Fruit fly (Drosophila melanogaster): ENCODE measurements around the gene C1GalTA.

Gene C1GalTA

dm6 chr2L:8897954-8898713, 52.9 kb downstream of the C1GalTA start (continued):
- TF ChIP-seq CG5180 (GFP tag; optimal IDR thresholded peaks at IDR 0.05) (peak; percentile 15), CG14860 (GFP tag; IDR thresholded peaks at IDR 0.05; ENCODE audit: partially characterized antibody) (no peak), crc (GFP tag; optimal IDR thresholded peaks at IDR 0.05) (no peak), Adf1 (GFP tag; IDR thresholded peaks at IDR 0.05) (no peak), CG10654 (GFP tag; optimal IDR thresholded peaks at IDR 0.05) (no peak), crol (GFP tag; IDR thresholded peaks at IDR 0.05) (no peak), CG1832 (GFP tag; optimal IDR thresholded peaks at IDR 0.05) (no peak), CG12071 (GFP tag; optimal IDR thresholded peaks at IDR 0.05) (no peak), Bgb (GFP tag; IDR thresholded peaks at IDR 0.05; ENCODE audit: partially characterized antibody) (no peak), da (GFP tag; optimal IDR thresholded peaks at IDR 0.05) (no peak), inv (GFP tag; IDR thresholded peaks at IDR 0.05; ENCODE audit: partially characterized antibody) (no peak), Mrtf (GFP tag; IDR thresholded peaks at IDR 0.05) (no peak), pb (GFP tag; optimal IDR thresholded peaks at IDR 0.05) (no peak), seq (GFP tag; IDR thresholded peaks at IDR 0.05) (0 out of 2 replicates have a peak, but pooled peaks have one; percentile 20), Antp (GFP tag; optimal IDR thresholded peaks at IDR 0.05) (no peak), phol (tag; optimal IDR thresholded peaks at IDR 0.05) (peak; percentile 62), CG18599 (GFP tag; optimal IDR thresholded peaks at IDR 0.05) (peak; percentile 42), pfk (GFP tag; optimal IDR thresholded peaks at IDR 0.05) (no peak), HLHmδ (GFP tag; optimal IDR thresholded peaks at IDR 0.05) (no peak), CG12219 (GFP tag; optimal IDR thresholded peaks at IDR 0.05) (peak; percentile 39), CG12942 (GFP tag; optimal IDR thresholded peaks at IDR 0.05) (no peak), disco-r (GFP tag; optimal IDR thresholded peaks at IDR 0.05) (no peak), Dref (GFP tag; IDR thresholded peaks at IDR 0.05) (no peak), CG31224 (GFP tag; IDR thresholded peaks at IDR 0.05) (peak; percentile 21; the same call in 1 of the 2 replicates), CG4854 (GFP tag; optimal IDR thresholded peaks at IDR 0.05) (no peak), Ets97D (GFP tag; optimal IDR thresholded peaks at IDR 0.05) (no peak), bsh (GFP tag; optimal IDR thresholded peaks at IDR 0.05) (peak; percentile 42 to 66), Ssrp (tag; optimal IDR thresholded peaks at IDR 0.05) (peak; percentile 52), Dip2 (GFP tag; IDR thresholded peaks at IDR 0.05) (no peak), hb (GFP tag; IDR thresholded peaks at IDR 0.05; ENCODE audit: partially characterized antibody) (no peak), CG9215 (GFP tag; IDR thresholded peaks at IDR 0.05) (0 out of 2 replicates have a peak, but pooled peaks have one; percentile 23), Doc3 (GFP tag; IDR thresholded peaks at IDR 0.05; ENCODE audit: partially characterized antibody) (no peak), NC2β (GFP tag; optimal IDR thresholded peaks at IDR 0.05) (no peak), lbe (GFP tag; optimal IDR thresholded peaks at IDR 0.05) (peak; percentile 54), usp (GFP tag; optimal IDR thresholded peaks at IDR 0.05) (no peak), HLH4C (GFP tag; IDR thresholded peaks at IDR 0.05; ENCODE audit: partially characterized antibody) (no peak), BEAF-32 (GFP tag; optimal IDR thresholded peaks at IDR 0.05) (no peak), Neu2 (GFP tag; optimal IDR thresholded peaks at IDR 0.05; ENCODE audit: borderline replicate concordance) (no peak), CG10366 (GFP tag; IDR thresholded peaks at IDR 0.05) (no peak), sr (GFP tag; IDR thresholded peaks at IDR 0.05) (no peak), CG9797 (GFP tag; optimal IDR thresholded peaks at IDR 0.05) (no peak), Dad (GFP tag; optimal IDR thresholded peaks at IDR 0.05) (no peak), Xrp1 (GFP tag; IDR thresholded peaks at IDR 0.05) (peak; percentile 37; the same call in 1 of the 2 replicates), Hr78 (GFP tag; optimal IDR thresholded peaks at IDR 0.05) (no peak), ken (GFP tag; IDR thresholded peaks at IDR 0.05) (no peak), Hsf (GFP tag; optimal IDR thresholded peaks at IDR 0.05) (peak; percentile 10), CG10267 (tag; optimal IDR thresholded peaks at IDR 0.05) (peak; percentile 29), CG4820 (GFP tag; optimal IDR thresholded peaks at IDR 0.05) (no peak), CG8765 (GFP tag; IDR thresholded peaks at IDR 0.05) (no peak)

All from whole organism, embryonic.